Fruit fly (Drosophila melanogaster) whole organism, embryonic: Measurements from ENCODE around the gene CG12010.

ENCODE experiments used
- Asciz ChIP-seq: fragments of 200-800 bp; sonication (Bioruptor generic); optimal IDR thresholded peaks from 2 replicates; lab custom pipeline; 2017; ENCODE audit warnings: missing biosample characterization, mild to moderate bottlenecking, missing genetic modification characterization, missing genetic modification reagents
- Atf3 ChIP-seq: fragments of 200-800 bp; sonication (Bioruptor generic); optimal IDR thresholded peaks from 3 replicates; lab custom pipeline; 2016; ENCODE audit warnings: missing biosample characterization, missing genetic modification characterization
- Blimp-1 ChIP-seq: fragments of 200-800 bp; sonication (Bioruptor generic); optimal IDR thresholded peaks from 3 replicates; lab custom pipeline; 2018; ENCODE audit warnings: missing biosample characterization, missing genetic modification characterization, mild to moderate bottlenecking, moderate library complexity, missing genetic modification reagents
- CG11695 ChIP-seq: fragments of 200-800 bp; sonication (Bioruptor generic); IDR thresholded peaks from 3 replicates; pipeline ENCODE4 v1.3.6; 2022; ENCODE audit warnings: missing biosample characterization, missing genetic modification characterization
- CG12659 ChIP-seq: fragments of 200-800 bp; sonication (Bioruptor generic); optimal IDR thresholded peaks from 3 replicates; lab custom pipeline; 2017; ENCODE audit warnings: mild to moderate bottlenecking, missing biosample characterization, missing genetic modification reagents, missing genetic modification characterization
- CG15073 ChIP-seq: fragments of 200-800 bp; sonication (Bioruptor generic); optimal IDR thresholded peaks from 2 replicates; lab custom pipeline; 2016; ENCODE audit warnings: missing biosample characterization, missing genetic modification characterization
- CG15479 ChIP-seq: fragments of 200-800 bp; sonication (Bioruptor generic); optimal IDR thresholded peaks from 3 replicates; lab custom pipeline; 2019; ENCODE audit warnings: missing biosample characterization, mild to moderate bottlenecking, missing genetic modification characterization, moderate library complexity
- CG1602 ChIP-seq: fragments of 200-800 bp; sonication (Bioruptor generic); optimal IDR thresholded peaks from 3 replicates; lab custom pipeline; 2016; ENCODE audit warnings: missing biosample characterization, missing genetic modification characterization
- CG17186 ChIP-seq: fragments of 200-800 bp; sonication (Bioruptor generic); optimal IDR thresholded peaks from 3 replicates; lab custom pipeline; 2017; ENCODE audit warnings: missing biosample characterization, missing genetic modification reagents, missing genetic modification characterization
- CG17361 ChIP-seq: fragments of 200-800 bp; sonication (Bioruptor generic); IDR thresholded peaks from 3 replicates; pipeline ENCODE4 v1.3.6; 2022; ENCODE audit warnings: missing biosample characterization, missing genetic modification characterization
- CG17568 ChIP-seq: fragments of 200-800 bp; sonication (Bioruptor generic); optimal IDR thresholded peaks from 2 replicates; lab custom pipeline; 2018; ENCODE audit warnings: missing biosample characterization, mild to moderate bottlenecking, missing genetic modification characterization, moderate library complexity
- CG30403 ChIP-seq: fragments of 200-800 bp; sonication (Bioruptor generic); optimal IDR thresholded peaks from 3 replicates; lab custom pipeline; 2016; ENCODE audit warnings: missing biosample characterization, missing genetic modification characterization
- CG3065 ChIP-seq: fragments of 200-800 bp; sonication (Bioruptor generic); optimal IDR thresholded peaks from 2 replicates; lab custom pipeline; 2016; ENCODE audit warnings: missing biosample characterization, missing genetic modification characterization
- CG3995 ChIP-seq: fragments of 200-800 bp; sonication (Bioruptor generic); optimal IDR thresholded peaks from 3 replicates; lab custom pipeline; 2016; ENCODE audit warnings: missing biosample characterization, missing genetic modification characterization
- CG42726 ChIP-seq: fragments of 200-800 bp; sonication (Bioruptor generic); IDR thresholded peaks from 2 replicates; pipeline ENCODE4 v1.3.6; 2022; ENCODE audit warnings: missing biosample characterization, missing genetic modification characterization; ENCODE audit not compliant: partially characterized antibody
- CG4360 ChIP-seq: fragments of 200-800 bp; sonication (Bioruptor generic); IDR thresholded peaks from 2 replicates; pipeline ENCODE4 v1.3.6; 2022; ENCODE audit warnings: missing biosample characterization, missing genetic modification characterization
- CG7556 ChIP-seq: fragments of 200-800 bp; sonication (Bioruptor generic); optimal IDR thresholded peaks from 2 replicates; lab custom pipeline; 2017; ENCODE audit warnings: missing biosample characterization, mild to moderate bottlenecking, missing genetic modification characterization
- CG8089 ChIP-seq: fragments of 200-800 bp; sonication (Bioruptor generic); optimal IDR thresholded peaks from 3 replicates; lab custom pipeline; 2016; ENCODE audit warnings: missing biosample characterization, missing genetic modification characterization
- CG8359 ChIP-seq: fragments of 200-800 bp; sonication (Bioruptor generic); optimal IDR thresholded peaks from 2 replicates; lab custom pipeline; 2017; ENCODE audit warnings: missing biosample characterization, mild to moderate bottlenecking, missing genetic modification characterization, borderline replicate concordance
- Deaf1 ChIP-seq: fragments of 200-800 bp; optimal IDR thresholded peaks from 3 replicates; lab custom pipeline; 2019; ENCODE audit warnings: missing biosample characterization, mild to moderate bottlenecking, missing genetic modification characterization, moderate library complexity
- E2f1 ChIP-seq: fragments of 200-800 bp; sonication (Bioruptor generic); IDR thresholded peaks from 2 replicates; pipeline ENCODE4 v1.3.6; 2022; ENCODE audit warnings: missing biosample characterization, missing genetic modification characterization
- Ets65A ChIP-seq: fragments of 200-800 bp; sonication (Bioruptor generic); peaks from one replicate; lab custom pipeline; 2016; ENCODE audit warnings: missing biosample characterization, missing genetic modification characterization
- Ets97D ChIP-seq: fragments of 200-800 bp; sonication (Bioruptor generic); optimal IDR thresholded peaks from 3 replicates; lab custom pipeline; 2016; ENCODE audit warnings: missing biosample characterization, missing genetic modification characterization
- Gsc ChIP-seq: fragments of 200-800 bp; sonication (Bioruptor generic); IDR thresholded peaks from 2 replicates; pipeline ENCODE4 v1.3.6; 2022; ENCODE audit warnings: missing biosample characterization, missing genetic modification characterization
- Gug ChIP-seq: fragments of 200-800 bp; sonication (Bioruptor generic); IDR thresholded peaks from 4 replicates; pipeline ENCODE4 v1.3.6; 2022; ENCODE audit warnings: missing biosample characterization, missing genetic modification characterization
- HLHmδ ChIP-seq: fragments of 200-800 bp; sonication (Bioruptor generic); optimal IDR thresholded peaks from 2 replicates; lab custom pipeline; 2018; ENCODE audit warnings: missing biosample characterization, mild to moderate bottlenecking, missing genetic modification characterization, moderate library complexity
- Hr78 ChIP-seq, 2 experiments: fragments of 200-800 bp in 1 of 2; fragments of >200 bp in 1 of 2; sonication (Bioruptor generic) in 1 of 2; optimal IDR thresholded peaks; 2 replicates each; lab custom pipeline; 2017 to 2019; ENCODE audit warnings: missing biosample characterization in 2 of 2, missing genetic modification characterization in 2 of 2, mild to moderate bottlenecking in 1 of 2, moderate library complexity in 1 of 2
- Med ChIP-seq: fragments of 200-800 bp; sonication (Bioruptor generic); peaks from one replicate; lab custom pipeline; 2016; ENCODE audit warnings: missing biosample characterization, missing genetic modification characterization, mild to moderate bottlenecking, inconsistent platforms, moderate library complexity
- Oli ChIP-seq: fragments of 200-800 bp; sonication (Bioruptor generic); optimal IDR thresholded peaks from 2 replicates; lab custom pipeline; 2018; ENCODE audit warnings: missing biosample characterization, mild to moderate bottlenecking, missing genetic modification characterization, moderate library complexity
- Opbp ChIP-seq: fragments of 200-800 bp; sonication (Bioruptor generic); IDR thresholded peaks from 3 replicates; pipeline ENCODE4 v1.3.6; 2022; ENCODE audit warnings: missing biosample characterization, missing genetic modification characterization; ENCODE audit not compliant: partially characterized antibody
- Pdp1 ChIP-seq, 2 experiments: fragments of 200-800 bp; sonication (Bioruptor generic); optimal IDR thresholded peaks; 3 replicates each; lab custom pipeline; 2016; ENCODE audit warnings: missing biosample characterization in 2 of 2, missing genetic modification characterization in 2 of 2, mild to moderate bottlenecking in 1 of 2, moderate library complexity in 1 of 2
- Sry-δ ChIP-seq: fragments of 200-800 bp; sonication (Bioruptor generic); optimal IDR thresholded peaks from 2 replicates; lab custom pipeline; 2016; ENCODE audit warnings: missing biosample characterization, missing genetic modification characterization
- Tbp ChIP-seq: fragments of >200 bp; optimal IDR thresholded peaks from 2 replicates; lab custom pipeline; 2018; ENCODE audit warnings: missing biosample characterization, missing genetic modification characterization
- abd-A ChIP-seq: fragments of 200-800 bp; sonication (Bioruptor generic); optimal IDR thresholded peaks from 3 replicates; lab custom pipeline; 2019; ENCODE audit warnings: missing biosample characterization, mild to moderate bottlenecking, missing genetic modification characterization, moderate library complexity
- ato ChIP-seq: fragments of 200-800 bp; sonication (Bioruptor generic); IDR thresholded peaks from 2 replicates; pipeline ENCODE4 v1.3.6; 2022; ENCODE audit warnings: missing biosample characterization, missing genetic modification characterization; ENCODE audit not compliant: partially characterized antibody
- bbx ChIP-seq: fragments of 200-800 bp; sonication (Bioruptor generic); IDR thresholded peaks from 2 replicates; pipeline ENCODE4 v1.3.6; 2022; ENCODE audit warnings: missing biosample characterization, missing genetic modification characterization; ENCODE audit not compliant: partially characterized antibody
- cato ChIP-seq: fragments of 200-800 bp; sonication (Bioruptor generic); optimal IDR thresholded peaks from 2 replicates; lab custom pipeline; 2016; ENCODE audit warnings: missing biosample characterization, missing genetic modification characterization, borderline replicate concordance
- gce ChIP-seq: fragments of 200-800 bp; sonication (Bioruptor generic); IDR thresholded peaks from 3 replicates; pipeline ENCODE4 v1.3.6; 2022; ENCODE audit warnings: missing biosample characterization, missing genetic modification characterization
- grn ChIP-seq: fragments of 200-800 bp; sonication (Bioruptor generic); optimal IDR thresholded peaks from 3 replicates; lab custom pipeline; 2017; ENCODE audit warnings: missing biosample characterization, missing genetic modification characterization
- kni ChIP-seq: fragments of 200-800 bp; sonication (Bioruptor generic); optimal IDR thresholded peaks from 3 replicates; lab custom pipeline; 2017; ENCODE audit warnings: mild to moderate bottlenecking, missing biosample characterization, missing genetic modification reagents, missing genetic modification characterization
- nerfin-1 ChIP-seq: fragments of 200-800 bp; sonication (Bioruptor generic); optimal IDR thresholded peaks from 3 replicates; lab custom pipeline; 2019; ENCODE audit warnings: missing biosample characterization, mild to moderate bottlenecking, missing genetic modification characterization, moderate library complexity
- oc ChIP-seq: fragments of 200-800 bp; sonication (Bioruptor generic); optimal IDR thresholded peaks from 2 replicates; lab custom pipeline; 2018; ENCODE audit warnings: missing biosample characterization, mild to moderate bottlenecking, missing genetic modification characterization, moderate library complexity
- odd ChIP-seq: fragments of 200-800 bp; sonication (Bioruptor generic); optimal IDR thresholded peaks from 2 replicates; lab custom pipeline; 2017; ENCODE audit warnings: missing biosample characterization, mild to moderate bottlenecking, missing genetic modification characterization
- pros ChIP-seq: fragments of 200-800 bp; sonication (Bioruptor generic); optimal IDR thresholded peaks from 3 replicates; lab custom pipeline; 2019; ENCODE audit warnings: missing biosample characterization, mild to moderate bottlenecking, missing genetic modification characterization, moderate library complexity
- salm ChIP-seq: fragments of 200-800 bp; sonication (Bioruptor generic); optimal IDR thresholded peaks from 2 replicates; lab custom pipeline; 2018; ENCODE audit warnings: missing biosample characterization, mild to moderate bottlenecking, missing genetic modification characterization
- slou ChIP-seq: fragments of 200-800 bp; sonication (Bioruptor generic); optimal IDR thresholded peaks from 3 replicates; lab custom pipeline; 2016; ENCODE audit warnings: missing biosample characterization, missing genetic modification characterization
- sob ChIP-seq: fragments of 200-800 bp; sonication (Bioruptor generic); IDR thresholded peaks from 2 replicates; pipeline ENCODE4 v1.3.6; 2022; ENCODE audit warnings: missing biosample characterization, missing genetic modification characterization
- stwl ChIP-seq: fragments of 200-800 bp; sonication (Bioruptor generic); optimal IDR thresholded peaks from 3 replicates; lab custom pipeline; 2018; ENCODE audit warnings: missing biosample characterization, mild to moderate bottlenecking, missing genetic modification characterization, moderate library complexity
- tap ChIP-seq: fragments of 200-800 bp; optimal IDR thresholded peaks from 3 replicates; lab custom pipeline; 2019; ENCODE audit warnings: missing biosample characterization, mild to moderate bottlenecking, missing genetic modification characterization, moderate library complexity
- vvl ChIP-seq: fragments of 200-800 bp; sonication (Bioruptor generic); IDR thresholded peaks from 2 replicates; pipeline ENCODE4 v1.3.6; 2022; ENCODE audit warnings: missing biosample characterization, missing genetic modification characterization

The CG12010 gene

DNA sequence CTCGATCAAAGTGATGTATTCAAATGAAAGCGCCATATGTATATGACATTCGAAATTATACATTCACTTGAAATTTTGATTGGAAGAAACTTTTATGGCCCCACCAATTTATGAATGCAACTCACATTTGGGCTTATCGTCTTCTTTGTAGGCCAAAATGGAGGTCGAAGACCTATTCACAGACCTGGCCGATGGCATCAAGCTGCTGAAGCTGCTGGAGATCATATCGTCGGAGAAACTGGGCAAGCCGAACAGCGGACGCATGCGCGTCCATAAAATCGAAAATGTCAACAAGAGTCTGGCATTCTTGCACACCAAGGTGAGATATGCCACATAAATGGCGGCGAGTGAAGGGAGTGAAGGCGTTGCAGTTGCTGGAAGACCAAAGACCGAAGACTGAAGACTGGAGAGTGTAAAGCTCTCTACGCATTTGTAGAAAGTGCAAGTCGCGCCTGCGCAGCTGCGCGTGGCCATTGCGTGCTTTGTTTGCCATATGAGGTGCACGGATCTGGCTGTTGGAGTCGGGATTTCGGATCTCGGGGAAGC lies 22.2 kb upstream of the CG12010 start:
- TF ChIP-seq sob (no peak), CG42726 (GFP tag; lab: Robert Waterston, UW) (no peak), E2f1 (GFP tag; lab: Robert Waterston, UW) (no peak), Sry-δ (no peak), CG3995 (GFP tag; lab: Kevin White, UChicago) (no peak), cato (no peak), Opbp (GFP tag; lab: Robert Waterston, UW) (no peak), grn (peak; percentile 67), Pdp1 (GFP tag; optimal IDR thresholded peaks at IDR 0.05; lab: Kevin White, UChicago) (no peak), salm (tag; lab: Kevin White, UChicago) (peak; percentile 8), Med (GFP tag; lab: Kevin White, UChicago) (peak; percentile 66), stwl (no peak), ato (no peak), CG11695 (no peak), odd (no peak), CG4360 (GFP tag; lab: Robert Waterston, UW) (no peak), CG8359 (GFP tag; lab: Kevin White, UChicago) (no peak), CG30403 (GFP tag; lab: Kevin White, UChicago) (no peak), CG15073 (GFP tag; lab: Kevin White, UChicago) (no peak), Deaf1 (no peak), Ets65A (GFP tag; lab: Kevin White, UChicago) (no peak), CG17186 (no peak), vvl (GFP tag; lab: Robert Waterston, UW) (0 out of 2 replicates have a peak, but pooled peaks have one; percentile 24), kni (peak; percentile 72), nerfin-1 (tag; lab: Kevin White, UChicago) (no peak), CG8089 (GFP tag; lab: Kevin White, UChicago) (no peak), Oli (tag; lab: Kevin White, UChicago) (no peak), HLHmδ (GFP tag; lab: Kevin White, UChicago) (no peak), Hr78 (GFP tag; optimal IDR thresholded peaks at IDR 0.05; lab: Kevin White, UChicago) (no peak), Blimp-1 (peak; percentile 83), CG17568 (GFP tag; lab: Kevin White, UChicago) (no peak), Gug (no peak), Gsc (no peak), abd-A (tag; lab: Kevin White, UChicago) (peak; percentile 48), oc (tag; lab: Kevin White, UChicago) (peak; percentile 50), tap (tag; lab: Kevin White, UChicago) (no peak), pros (GFP tag; lab: Kevin White, UChicago) (peak; percentile 9), slou (no peak), gce (GFP tag; lab: Robert Waterston, UW) (no peak), CG7556 (GFP tag; lab: Kevin White, UChicago) (no peak), CG15479 (GFP tag; lab: Kevin White, UChicago) (no peak), CG12659 (GFP tag; lab: Kevin White, UChicago) (no peak), Ets97D (GFP tag; lab: Kevin White, UChicago) (no peak), CG3065 (GFP tag; lab: Kevin White, UChicago) (no peak), Asciz (GFP tag; lab: Kevin White, UChicago) (no peak), Tbp (GFP tag; lab: Kevin White, UChicago) (no peak), CG17361 (GFP tag; lab: Robert Waterston, UW) (no peak), Atf3 (GFP tag; lab: Kevin White, UChicago) (no peak), bbx (GFP tag; lab: Robert Waterston, UW) (0 out of 2 replicates have a peak, but pooled peaks have one; percentile 47), CG1602 (no peak)
